Worm (Caenorhabditis elegans) whole organism, L4 larva: Measurements from ENCODE around the gene F26F12.2.

Experiments
- D1046.2 ChIP-seq: fragments of 200-800 bp; sonication (Bioruptor generic); IDR thresholded peaks from 2 replicates; pipeline ENCODE4 v1.3.6; 2022; ENCODE audit warnings: missing genetic modification characterization, missing compliant biosample characterization
- ama-1 ChIP-seq: fragments of 150-350 bp; optimal IDR thresholded peaks from 2 replicates; lab custom pipeline; 2014; ENCODE audit warnings: inconsistent platforms, mixed read lengths
- ces-1 ChIP-seq: fragments of 150-350 bp; sonication (generic microtip); optimal IDR thresholded peaks from 4 replicates; lab custom pipeline; 2014; ENCODE audit warnings: missing biosample characterization, missing genetic modification reagents, missing genetic modification characterization
- daf-16 ChIP-seq, 3 experiments: sonication (generic microtip); optimal IDR thresholded peaks; 2 replicates each; lab custom pipeline; 2016 to 2017; ENCODE audit warnings: missing genetic modification characterization in 3 of 3, missing genetic modification reagents in 3 of 3, mild to moderate bottlenecking in 2 of 3, missing compliant biosample characterization in 2 of 3, missing biosample characterization in 1 of 3, moderate library complexity in 1 of 3
- egl-43 ChIP-seq: fragments of 200-800 bp; sonication (Bioruptor generic); IDR thresholded peaks from 2 replicates; pipeline ENCODE4 v1.3.6; 2022; ENCODE audit warnings: missing genetic modification reagents, missing genetic modification characterization, missing compliant biosample characterization
- fos-1 ChIP-seq: fragments of 150-350 bp; optimal IDR thresholded peaks from 2 replicates; lab custom pipeline; 2014; ENCODE audit warnings: missing biosample characterization, missing genetic modification characterization
- lin-38 ChIP-seq: fragments of 200-800 bp; sonication (Bioruptor generic); IDR thresholded peaks from 2 replicates; pipeline ENCODE4 v1.3.6; 2022; ENCODE audit warnings: missing genetic modification reagents, missing genetic modification characterization, missing compliant biosample characterization
- lsy-2 ChIP-seq, 2 experiments: fragments of 150-350 bp in 1 of 2; sonication (generic microtip) in 1 of 2; optimal IDR thresholded peaks; 2 replicates each; lab custom pipeline; 2014 to 2017; ENCODE audit warnings: missing biosample characterization in 2 of 2, missing genetic modification characterization in 2 of 2
- mxl-3 ChIP-seq: fragments of 200-800 bp; sonication (Bioruptor generic); optimal IDR thresholded peaks from 2 replicates; lab custom pipeline; 2018; ENCODE audit warnings: mild to moderate bottlenecking, missing genetic modification characterization, missing compliant biosample characterization
- nhr-11 ChIP-seq: fragments of 150-350 bp; optimal IDR thresholded peaks from 2 replicates; lab custom pipeline; 2014; ENCODE audit warnings: missing biosample characterization, missing genetic modification characterization
- nhr-77 ChIP-seq: fragments of 150-350 bp; optimal IDR thresholded peaks from 2 replicates; lab custom pipeline; 2014; ENCODE audit warnings: missing biosample characterization, missing genetic modification characterization
- snpc-4 ChIP-seq: fragments of 150-350 bp; optimal IDR thresholded peaks from 2 replicates; lab custom pipeline; 2014; ENCODE audit warnings: missing biosample characterization, missing genetic modification characterization
- vab-7 ChIP-seq: fragments of 200-800 bp; sonication (Bioruptor generic); IDR thresholded peaks from 2 replicates; pipeline ENCODE4 v1.3.6; 2022; ENCODE audit warnings: missing genetic modification reagents, missing genetic modification characterization, missing compliant biosample characterization
- ztf-11 ChIP-seq: fragments of 150-350 bp; optimal IDR thresholded peaks from 2 replicates; lab custom pipeline; 2014; ENCODE audit warnings: missing biosample characterization, missing genetic modification characterization

- no peak for TF ChIP-seq D1046.2
- no peak for TF ChIP-seq fos-1 (tag; lab: Kevin White, UChicago)
- no peak for TF ChIP-seq snpc-4 (tag; lab: Kevin White, UChicago)
- no peak for TF ChIP-seq ztf-11 (tag; lab: Kevin White, UChicago)
- no peak for TF ChIP-seq daf-16 (GFP tag; optimal IDR thresholded peaks at IDR 0.05; lab: Kevin White, UChicago)
- TF ChIP-seq daf-16 (tag; optimal IDR thresholded peaks at IDR 0.05; lab: Kevin White, UChicago): no peak
- no peak for TF ChIP-seq lsy-2 (tag; optimal IDR thresholded peaks at IDR 0.05; lab: Kevin White, UChicago)
- no peak for TF ChIP-seq egl-43 (GFP tag; lab: Robert Waterston, UW)
- TF ChIP-seq vab-7 (GFP tag; lab: Robert Waterston, UW): no peak
- no peak for TF ChIP-seq mxl-3 (GFP tag; lab: Kevin White, UChicago)
- no peak for TF ChIP-seq ces-1 (GFP tag; lab: Kevin White, UChicago)
- TF ChIP-seq ama-1 (lab: Kevin White, UChicago): no peak
- TF ChIP-seq nhr-11 (tag; lab: Kevin White, UChicago): no peak
- TF ChIP-seq nhr-77 (tag; lab: Kevin White, UChicago): no peak
- no peak for TF ChIP-seq lin-38 (GFP tag; lab: Robert Waterston, UW)
Measured at ce11 chrV:5798132-5798531, 40.3 kb downstream of the F26F12.2 start, which contains the start of gene nstp-3.
